Worm (Caenorhabditis elegans): ENCODE results near the gene Y94H6A.5.
A peak's percentile ranks its signal among the peaks of the same experiment; 100 is the strongest.

DNA sequence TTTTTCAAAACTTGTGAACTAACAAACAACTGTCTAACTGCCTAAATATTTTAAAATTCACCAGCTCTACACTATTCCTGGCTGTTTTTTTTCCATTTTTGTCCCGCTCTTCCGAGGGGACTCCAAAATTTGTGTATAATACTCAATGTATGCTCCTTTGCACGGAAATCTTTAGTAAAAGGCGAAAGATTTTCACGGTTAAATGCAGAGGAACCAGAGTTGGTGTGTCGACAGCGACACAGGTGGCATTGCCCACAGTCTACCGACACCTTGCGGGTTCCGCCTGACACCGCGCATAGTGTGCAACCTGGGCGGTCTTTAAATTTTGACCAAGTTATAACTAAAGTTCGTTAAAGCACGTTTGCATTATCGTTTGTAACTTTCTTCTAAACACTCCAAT lies 48.8 kb downstream of the Y94H6A.5 start:
- peak; percentile 77 for TF ChIP-seq lsl-1 (GFP tag; optimal IDR thresholded peaks at IDR 0.05)
- TF ChIP-seq unc-62 (GFP tag; optimal IDR thresholded peaks at IDR 0.05), result no peak
- peak; percentile 46 for TF ChIP-seq F49E8.2 (tag; optimal IDR thresholded peaks at IDR 0.05; ENCODE audit: insufficient read depth)
- no peak for TF ChIP-seq F55B11.4 (tag; optimal IDR thresholded peaks at IDR 0.05; ENCODE audit: borderline replicate concordance, insufficient read depth)
- no peak for TF ChIP-seq B0035.1 (tag; optimal IDR thresholded peaks at IDR 0.05)
- TF ChIP-seq hrde-1 (tag; optimal IDR thresholded peaks at IDR 0.05; ENCODE audit: borderline replicate concordance), result no peak
- peak; percentile 56; the same call in 1 of the 2 replicates for TF ChIP-seq Y53G8AR.9 (GFP tag; conservative IDR thresholded peaks at IDR 0.05)
- no peak for TF ChIP-seq nfya-2 (GFP tag; IDR thresholded peaks at IDR 0.05)
- TF ChIP-seq ets-4 (GFP tag; optimal IDR thresholded peaks at IDR 0.05), result no peak
- no peak for TF ChIP-seq ztf-3 (GFP tag; optimal IDR thresholded peaks at IDR 0.05)
- TF ChIP-seq madf-10 (tag; optimal IDR thresholded peaks at IDR 0.05), result no peak
- no peak for TF ChIP-seq bed-2 (GFP tag; IDR thresholded peaks at IDR 0.05)
- no peak for TF ChIP-seq nfya-1 (tag; optimal IDR thresholded peaks at IDR 0.05; ENCODE audit: borderline replicate concordance, insufficient read depth)

Measured in whole organism, young adult.